Worm (Caenorhabditis elegans) whole organism, L4 larva: ENCODE measurements around the gene uda-1.
"Not testable (repeated sequence)": the region's sequence is repeated elsewhere in the genome, so short reads cannot be mapped to it uniquely, and the experiment has no call there.

Experiments
- T26A8.4 ChIP-seq: fragments of 200-800 bp; sonication (Bioruptor generic); IDR thresholded peaks from 2 replicates; pipeline ENCODE4 v1.3.6; 2022; ENCODE audit warnings: missing genetic modification characterization, missing compliant biosample characterization
- Y48G9A.11 ChIP-seq: fragments of 200-800 bp; sonication (Bioruptor generic); IDR thresholded peaks from 2 replicates; pipeline ENCODE4 v1.3.6; 2022; ENCODE audit warnings: missing genetic modification reagents, missing genetic modification characterization, missing compliant biosample characterization
- aha-1 ChIP-seq: fragments of 150-350 bp; peaks from one replicate; lab custom pipeline; 2014; ENCODE audit warnings: missing biosample characterization, missing genetic modification characterization
- arid-1 ChIP-seq: fragments of 200-800 bp; sonication (Bioruptor generic); conservative IDR thresholded peaks from 2 replicates; pipeline ENCODE4 v1.3.6; 2022; ENCODE audit warnings: missing genetic modification reagents, missing genetic modification characterization, missing compliant biosample characterization
- ceh-20 ChIP-seq: fragments of 200-800 bp; sonication (Bioruptor generic); IDR thresholded peaks from 2 replicates; pipeline ENCODE4 v1.3.6; 2022; ENCODE audit warnings: missing genetic modification reagents, missing genetic modification characterization, missing compliant biosample characterization
- ceh-28 ChIP-seq: fragments of 150-350 bp; optimal IDR thresholded peaks from 2 replicates; lab custom pipeline; 2014; ENCODE audit warnings: missing biosample characterization, missing genetic modification reagents, missing genetic modification characterization
- ceh-44 ChIP-seq: fragments of 200-800 bp; sonication (Bioruptor generic); IDR thresholded peaks from 2 replicates; pipeline ENCODE4 v1.3.6; 2022; ENCODE audit warnings: missing genetic modification reagents, missing genetic modification characterization, missing compliant biosample characterization
- ces-1 ChIP-seq: fragments of 150-350 bp; sonication (generic microtip); optimal IDR thresholded peaks from 4 replicates; lab custom pipeline; 2014; ENCODE audit warnings: missing biosample characterization, missing genetic modification reagents, missing genetic modification characterization
- ctbp-1 ChIP-seq: fragments of 200-800 bp; sonication (Bioruptor generic); IDR thresholded peaks from 2 replicates; pipeline ENCODE4 v1.3.6; 2022; ENCODE audit warnings: missing genetic modification reagents, missing genetic modification characterization, missing compliant biosample characterization
- dmd-6 ChIP-seq: fragments of 200-800 bp; sonication (Bioruptor generic); IDR thresholded peaks from 2 replicates; pipeline ENCODE4 v1.3.6; 2022; ENCODE audit warnings: missing genetic modification reagents, missing genetic modification characterization, missing compliant biosample characterization
- dmd-8 ChIP-seq: fragments of 200-800 bp; sonication (Bioruptor generic); IDR thresholded peaks from 2 replicates; pipeline ENCODE4 v1.3.6; 2022; ENCODE audit warnings: missing genetic modification characterization, missing compliant biosample characterization
- dmd-9 ChIP-seq: fragments of 200-800 bp; sonication (Bioruptor generic); IDR thresholded peaks from 2 replicates; pipeline ENCODE4 v1.3.6; 2022; ENCODE audit warnings: missing genetic modification reagents, missing genetic modification characterization, missing compliant biosample characterization
- egl-43 ChIP-seq: fragments of 200-800 bp; sonication (Bioruptor generic); IDR thresholded peaks from 2 replicates; pipeline ENCODE4 v1.3.6; 2022; ENCODE audit warnings: missing genetic modification reagents, missing genetic modification characterization, missing compliant biosample characterization
- hif-1 ChIP-seq, 2 experiments: sonication (generic microtip); optimal IDR thresholded peaks; 2 replicates each; lab custom pipeline; 2016 to 2017; ENCODE audit warnings: missing compliant biosample characterization in 2 of 2, missing genetic modification characterization in 2 of 2, missing genetic modification reagents in 2 of 2, missing genotype in 2 of 2, mild to moderate bottlenecking in 1 of 2
- hmg-1.1 ChIP-seq: fragments of 200-800 bp; sonication (Bioruptor generic); IDR thresholded peaks from 2 replicates; pipeline ENCODE4 v1.3.6; 2022; ENCODE audit warnings: missing genetic modification reagents, missing genetic modification characterization, missing compliant biosample characterization
- lin-29 ChIP-seq: fragments of 200-800 bp; sonication (Bioruptor generic); IDR thresholded peaks from 2 replicates; pipeline ENCODE4 v1.3.6; 2022; ENCODE audit warnings: missing genetic modification reagents, missing genetic modification characterization, missing compliant biosample characterization
- lin-38 ChIP-seq: fragments of 200-800 bp; sonication (Bioruptor generic); IDR thresholded peaks from 2 replicates; pipeline ENCODE4 v1.3.6; 2022; ENCODE audit warnings: missing genetic modification reagents, missing genetic modification characterization, missing compliant biosample characterization
- lsy-2 ChIP-seq, 2 experiments: fragments of 150-350 bp in 1 of 2; sonication (generic microtip) in 1 of 2; optimal IDR thresholded peaks; 2 replicates each; lab custom pipeline; 2014 to 2017; ENCODE audit warnings: missing biosample characterization in 2 of 2, missing genetic modification characterization in 2 of 2
- madf-9 ChIP-seq: fragments of 200-800 bp; sonication (Bioruptor generic); conservative IDR thresholded peaks from 2 replicates; pipeline ENCODE4 v1.3.6; 2022; ENCODE audit warnings: missing genetic modification reagents, missing genetic modification characterization, missing compliant biosample characterization
- mdt-29 ChIP-seq: fragments of 200-800 bp; sonication (Bioruptor generic); IDR thresholded peaks from 2 replicates; pipeline ENCODE4 v1.3.6; 2022; ENCODE audit warnings: missing genetic modification reagents, missing genetic modification characterization, missing compliant biosample characterization
- nhr-102 ChIP-seq: sonication (generic microtip); optimal IDR thresholded peaks from 2 replicates; lab custom pipeline; 2016; ENCODE audit warnings: mild to moderate bottlenecking, missing genetic modification characterization, moderate library complexity, missing compliant biosample characterization
- nhr-237 ChIP-seq: sonication (generic microtip); optimal IDR thresholded peaks from 2 replicates; lab custom pipeline; 2017; ENCODE audit warnings: missing biosample characterization, missing genetic modification characterization
- nhr-25 ChIP-seq: sonication (generic microtip); optimal IDR thresholded peaks from 2 replicates; lab custom pipeline; 2017; ENCODE audit warnings: missing genetic modification characterization, mild to moderate bottlenecking, missing compliant biosample characterization, antibody characterized with exemption, moderate library complexity, borderline replicate concordance; ENCODE audit not compliant: insufficient read depth
- nhr-41 ChIP-seq: fragments of 200-800 bp; sonication (Bioruptor generic); IDR thresholded peaks from 2 replicates; pipeline ENCODE4 v1.3.6; 2022; ENCODE audit warnings: missing genetic modification reagents, missing genetic modification characterization, missing compliant biosample characterization
- pha-4 ChIP-seq, 2 experiments: fragments of 150-350 bp in 1 of 2; fragments of 200-800 bp in 1 of 2; sonication (Bioruptor generic) in 1 of 2; IDR thresholded peaks in 1 of 2; optimal IDR thresholded peaks in 1 of 2; 2 replicates each; pipeline versions ENCODE4 v1.3.6 to Lab custom; 2014 to 2022; ENCODE audit warnings: missing genetic modification characterization in 2 of 2, missing genetic modification reagents in 2 of 2, missing biosample characterization in 1 of 2, missing compliant biosample characterization in 1 of 2
- rbr-2 ChIP-seq: sonication (generic microtip); optimal IDR thresholded peaks from 2 replicates; lab custom pipeline; 2016; ENCODE audit warnings: missing genotype, missing genetic modification characterization, missing compliant biosample characterization
- set-16 ChIP-seq: fragments of 200-800 bp; sonication (Bioruptor generic); IDR thresholded peaks from 2 replicates; pipeline ENCODE4 v1.3.6; 2022; ENCODE audit warnings: missing genetic modification reagents, missing genetic modification characterization, missing compliant biosample characterization
- unc-130 ChIP-seq: sonication (generic microtip); optimal IDR thresholded peaks from 2 replicates; lab custom pipeline; 2016; ENCODE audit warnings: missing genetic modification reagents, missing genetic modification characterization, missing compliant biosample characterization
- unc-39 ChIP-seq: sonication (generic microtip); optimal IDR thresholded peaks from 2 replicates; lab custom pipeline; 2017; ENCODE audit warnings: missing biosample characterization, missing genetic modification characterization
- vab-7 ChIP-seq: fragments of 200-800 bp; sonication (Bioruptor generic); IDR thresholded peaks from 2 replicates; pipeline ENCODE4 v1.3.6; 2022; ENCODE audit warnings: missing genetic modification reagents, missing genetic modification characterization, missing compliant biosample characterization
- zfp-3 ChIP-seq: fragments of 200-800 bp; sonication (Bioruptor generic); conservative IDR thresholded peaks from 2 replicates; pipeline ENCODE4 v1.3.6; 2022; ENCODE audit warnings: missing genetic modification reagents, missing genetic modification characterization, missing compliant biosample characterization

The uda-1 gene

ce11 chrV:10047189-10047588, 42.6 kb downstream of the uda-1 start:
- no peak for TF ChIP-seq dmd-8
- peak; percentile 22; the same call in 1 of the 2 replicates for TF ChIP-seq egl-43 (GFP tag; lab: Robert Waterston, UW)

ce11 chrV:10049192-10049816, 44.7 kb downstream of the uda-1 start:
- TF ChIP-seq pha-4 (GFP tag; IDR thresholded peaks at IDR 0.05; lab: Robert Waterston, UW) (peak; percentile 65), mdt-29 (peak; percentile 64), lin-38 (GFP tag; lab: Robert Waterston, UW) (peak; percentile 69), nhr-41 (peak; percentile 75; the same call in 1 of the 2 replicates), lin-29 (peak; percentile 51; the same call in 1 of the 2 replicates), nhr-102 (peak; percentile 16), madf-9 (0 out of 2 replicates have a peak, but pooled peaks have one; percentile 56), ceh-20 (GFP tag; lab: Robert Waterston, UW) (peak; percentile 61; the same call in 1 of the 2 replicates), ctbp-1 (GFP tag; lab: Robert Waterston, UW) (0 out of 2 replicates have a peak, but pooled peaks have one; percentile 20), ceh-44 (0 out of 2 replicates have a peak, but pooled peaks have one; percentile 50), T26A8.4 (GFP tag; lab: Robert Waterston, UW) (peak; percentile 72), hmg-1.1 (GFP tag; lab: Robert Waterston, UW) (peak; percentile 64; the same call in 1 of the 2 replicates), dmd-6 (GFP tag; lab: Robert Waterston, UW) (peak; percentile 67), dmd-8 (0 out of 2 replicates have a peak, but pooled peaks have one; percentile 26), Y48G9A.11 (GFP tag; lab: Robert Waterston, UW) (peak; percentile 31; the same call in 1 of the 2 replicates), arid-1 (GFP tag; lab: Robert Waterston, UW) (peak; percentile 31; the same call in 1 of the 2 replicates), dmd-9 (GFP tag; lab: Robert Waterston, UW) (0 out of 2 replicates have a peak, but pooled peaks have one; percentile 36), zfp-3 (GFP tag; lab: Robert Waterston, UW) (0 out of 2 replicates have a peak, but pooled peaks have one; percentile 54), set-16 (GFP tag; lab: Robert Waterston, UW) (peak; percentile 89), vab-7 (GFP tag; lab: Robert Waterston, UW) (0 out of 2 replicates have a peak, but pooled peaks have one; percentile 21)
- not testable (repeated sequence) for TF ChIP-seq pha-4 (tag; optimal IDR thresholded peaks at IDR 0.05; lab: Kevin White, UChicago)

- TF ChIP-seq aha-1 (tag; lab: Kevin White, UChicago) (no peak), nhr-25 (tag; lab: Kevin White, UChicago) (no peak), nhr-102 (no peak), hif-1 (tag; optimal IDR thresholded peaks at IDR 0.05; lab: Kevin White, UChicago) (no peak), dmd-6 (GFP tag; lab: Robert Waterston, UW) (no peak), ceh-28 (tag; lab: Kevin White, UChicago) (no peak), rbr-2 (tag; lab: Kevin White, UChicago) (no peak), nhr-237 (no peak), unc-39 (tag; lab: Kevin White, UChicago) (no peak)
Measured at ce11 chrV:10051855-10052254, 47.3 kb downstream of the uda-1 start, which contains the start of gene str-118. Gene str-118 (plus strand): TSS chrV:10052155.

- TF ChIP-seq unc-130: no peak
- peak in 1 of 2 experiments; percentile 84 for TF ChIP-seq lsy-2 (tag; optimal IDR thresholded peaks at IDR 0.05; lab: Kevin White, UChicago)
- TF ChIP-seq ces-1 (GFP tag; lab: Kevin White, UChicago): peak; percentile 15
Measured at ce11 chrV:10054872-10055271, 50.3 kb downstream of the uda-1 start, which contains the start of gene yif-1. Gene yif-1 (minus strand): TSS chrV:10054913.
